Fruit fly (Drosophila melanogaster) whole organism, prepupa: Measurements from ENCODE around the gene CG46467.

ENCODE experiments used
- CG11294 ChIP-seq: fragments of 200-800 bp; sonication (Bioruptor generic); IDR thresholded peaks from 2 replicates; pipeline ENCODE4 v1.3.6; 2022; ENCODE audit warnings: missing biosample characterization, missing genetic modification characterization
- CG11762 ChIP-seq: fragments of 200-800 bp; sonication (Bioruptor generic); optimal IDR thresholded peaks from 3 replicates; lab custom pipeline; 2016; ENCODE audit warnings: missing biosample characterization, missing genetic modification characterization; ENCODE audit not compliant: insufficient read depth
- CG11902 ChIP-seq: fragments of 200-800 bp; sonication (Bioruptor generic); optimal IDR thresholded peaks from 3 replicates; lab custom pipeline; 2016; ENCODE audit warnings: missing biosample characterization, missing genetic modification characterization
- CG3032 ChIP-seq: fragments of 200-800 bp; optimal IDR thresholded peaks from 2 replicates; lab custom pipeline; 2019; ENCODE audit warnings: missing biosample characterization, mild to moderate bottlenecking, missing genetic modification characterization, moderate library complexity
- CG31627 ChIP-seq: fragments of 200-800 bp; sonication (Bioruptor generic); optimal IDR thresholded peaks from 3 replicates; lab custom pipeline; 2016; ENCODE audit warnings: missing biosample characterization, missing genetic modification characterization
- CG32006 ChIP-seq: fragments of 200-800 bp; sonication (Bioruptor generic); optimal IDR thresholded peaks from 3 replicates; lab custom pipeline; 2017; ENCODE audit warnings: missing biosample characterization, mild to moderate bottlenecking, missing genetic modification characterization
- CG4318 ChIP-seq: fragments of 200-800 bp; sonication (Bioruptor generic); optimal IDR thresholded peaks from 3 replicates; lab custom pipeline; 2017; ENCODE audit warnings: missing biosample characterization, mild to moderate bottlenecking, missing genetic modification characterization
- CG6276 ChIP-seq: fragments of 200-800 bp; sonication (Bioruptor generic); optimal IDR thresholded peaks from 2 replicates; lab custom pipeline; 2017; ENCODE audit warnings: missing biosample characterization, mild to moderate bottlenecking, missing genetic modification characterization
- CG6854 ChIP-seq: fragments of 200-800 bp; sonication (Bioruptor generic); optimal IDR thresholded peaks from 2 replicates; lab custom pipeline; 2017; ENCODE audit warnings: missing biosample characterization, mild to moderate bottlenecking, missing genetic modification characterization
- CG8119 ChIP-seq: fragments of 200-800 bp; sonication (Bioruptor generic); IDR thresholded peaks from 3 replicates; pipeline ENCODE4 v1.3.6; 2022; ENCODE audit warnings: missing biosample characterization, missing genetic modification characterization
- CG8632 ChIP-seq: fragments of 200-800 bp; sonication (Bioruptor generic); optimal IDR thresholded peaks from 3 replicates; lab custom pipeline; 2016; ENCODE audit warnings: missing biosample characterization, missing genetic modification characterization
- Eip75B ChIP-seq: fragments of 200-800 bp; sonication (Bioruptor generic); optimal IDR thresholded peaks from 3 replicates; lab custom pipeline; 2016; ENCODE audit warnings: missing biosample characterization, missing genetic modification characterization
- Eip78C ChIP-seq: fragments of 200-800 bp; sonication (Bioruptor generic); peaks from one replicate; lab custom pipeline; 2016; ENCODE audit warnings: missing biosample characterization, missing genetic modification characterization
- Eip93F ChIP-seq: fragments of 200-800 bp; sonication (Bioruptor generic); optimal IDR thresholded peaks from 2 replicates; lab custom pipeline; 2016; ENCODE audit warnings: missing biosample characterization, mild to moderate bottlenecking, missing genetic modification characterization
- Ets21C ChIP-seq: fragments of 200-800 bp; sonication (Bioruptor generic); optimal IDR thresholded peaks from 3 replicates; lab custom pipeline; 2016; ENCODE audit warnings: missing biosample characterization, missing genetic modification characterization
- Gug ChIP-seq: fragments of 200-800 bp; sonication (Bioruptor generic); IDR thresholded peaks from 2 replicates; pipeline ENCODE4 v1.3.6; 2022; ENCODE audit warnings: missing biosample characterization, missing genetic modification characterization
- Hr38 ChIP-seq: sonication (Bioruptor generic); optimal IDR thresholded peaks from 2 replicates; lab custom pipeline; 2016; ENCODE audit warnings: missing biosample characterization, missing genetic modification characterization
- Hr4 ChIP-seq: fragments of 200-800 bp; sonication (Bioruptor generic); optimal IDR thresholded peaks from 3 replicates; lab custom pipeline; 2016; ENCODE audit warnings: missing biosample characterization, missing genetic modification characterization
- Lpt ChIP-seq: fragments of 200-800 bp; sonication (Bioruptor generic); optimal IDR thresholded peaks from 3 replicates; lab custom pipeline; 2016; ENCODE audit warnings: missing biosample characterization, missing genetic modification characterization
- Met ChIP-seq: fragments of 200-800 bp; sonication (Bioruptor generic); optimal IDR thresholded peaks from 3 replicates; lab custom pipeline; 2016; ENCODE audit warnings: missing biosample characterization, missing genetic modification characterization
- OdsH ChIP-seq: fragments of 200-800 bp; sonication (Bioruptor generic); optimal IDR thresholded peaks from 3 replicates; lab custom pipeline; 2016; ENCODE audit warnings: missing biosample characterization, missing genetic modification characterization
- Sox102F ChIP-seq: fragments of 200-800 bp; sonication (Bioruptor generic); optimal IDR thresholded peaks from 2 replicates; lab custom pipeline; 2016; ENCODE audit warnings: missing biosample characterization, mild to moderate bottlenecking, missing genetic modification characterization
- Sox15 ChIP-seq: fragments of 200-800 bp; sonication (Bioruptor generic); optimal IDR thresholded peaks from 3 replicates; lab custom pipeline; 2016; ENCODE audit warnings: missing biosample characterization, missing genetic modification characterization
- achi ChIP-seq: fragments of 200-800 bp; sonication (Bioruptor generic); optimal IDR thresholded peaks from 3 replicates; lab custom pipeline; 2016; ENCODE audit warnings: missing biosample characterization, missing genetic modification characterization
- acj6 ChIP-seq: fragments of 200-800 bp; sonication (Bioruptor generic); optimal IDR thresholded peaks from 3 replicates; lab custom pipeline; 2016; ENCODE audit warnings: missing biosample characterization, missing genetic modification characterization
- cyc ChIP-seq: fragments of 200-800 bp; sonication (Bioruptor generic); optimal IDR thresholded peaks from 3 replicates; lab custom pipeline; 2016; ENCODE audit warnings: missing biosample characterization, missing genetic modification characterization
- dac ChIP-seq: fragments of 200-800 bp; sonication (Bioruptor generic); optimal IDR thresholded peaks from 2 replicates; lab custom pipeline; 2017; ENCODE audit warnings: missing biosample characterization, mild to moderate bottlenecking, missing genetic modification characterization
- dsx ChIP-seq: fragments of 200-800 bp; optimal IDR thresholded peaks from 3 replicates; lab custom pipeline; 2019; ENCODE audit warnings: missing biosample characterization, mild to moderate bottlenecking, missing genetic modification characterization, moderate library complexity; ENCODE audit not compliant: poor library complexity, severe bottlenecking
- eg ChIP-seq: fragments of 200-800 bp; sonication (Bioruptor generic); IDR thresholded peaks from 3 replicates; pipeline ENCODE4 v1.3.6; 2022; ENCODE audit warnings: missing biosample characterization, missing genetic modification characterization
- esn ChIP-seq: fragments of 200-800 bp; sonication (Bioruptor generic); optimal IDR thresholded peaks from 2 replicates; lab custom pipeline; 2016; ENCODE audit warnings: missing biosample characterization, mild to moderate bottlenecking, missing genetic modification characterization, moderate library complexity
- fd59A ChIP-seq: fragments of 200-800 bp; sonication (Bioruptor generic); optimal IDR thresholded peaks from 2 replicates; lab custom pipeline; 2017; ENCODE audit warnings: missing biosample characterization, mild to moderate bottlenecking, missing genetic modification characterization, missing genetic modification reagents
- fd85E ChIP-seq: fragments of 200-800 bp; sonication (Bioruptor generic); optimal IDR thresholded peaks from 3 replicates; lab custom pipeline; 2016; ENCODE audit warnings: missing biosample characterization, missing genetic modification characterization
- pdm3 ChIP-seq: fragments of 200-800 bp; sonication (Bioruptor generic); optimal IDR thresholded peaks from 3 replicates; lab custom pipeline; 2016; ENCODE audit warnings: missing biosample characterization, missing genetic modification characterization
- spab ChIP-seq: fragments of 200-800 bp; sonication (Bioruptor generic); optimal IDR thresholded peaks from 2 replicates; lab custom pipeline; 2017; ENCODE audit warnings: missing biosample characterization, mild to moderate bottlenecking, missing genetic modification characterization, missing genetic modification reagents
- ss ChIP-seq, 2 experiments: fragments of 200-800 bp; sonication (Bioruptor generic); optimal IDR thresholded peaks; 2 replicates in 1 of 2; 3 replicates in 1 of 2; lab custom pipeline; 2017 to 2018; ENCODE audit warnings: mild to moderate bottlenecking in 2 of 2, missing biosample characterization in 2 of 2, missing genetic modification characterization in 2 of 2, moderate library complexity in 1 of 2
- svp ChIP-seq: fragments of 200-800 bp; sonication (Bioruptor generic); peaks from one replicate; lab custom pipeline; 2016; ENCODE audit warnings: missing biosample characterization, missing genetic modification characterization
- topi ChIP-seq: fragments of 200-800 bp; sonication (Bioruptor generic); optimal IDR thresholded peaks from 3 replicates; lab custom pipeline; 2016; ENCODE audit warnings: missing biosample characterization, missing genetic modification characterization
- vri ChIP-seq: fragments of 200-800 bp; sonication (Bioruptor generic); optimal IDR thresholded peaks from 3 replicates; lab custom pipeline; 2016; ENCODE audit warnings: missing biosample characterization, mild to moderate bottlenecking, missing genetic modification characterization

CG46467 gene

DNA sequence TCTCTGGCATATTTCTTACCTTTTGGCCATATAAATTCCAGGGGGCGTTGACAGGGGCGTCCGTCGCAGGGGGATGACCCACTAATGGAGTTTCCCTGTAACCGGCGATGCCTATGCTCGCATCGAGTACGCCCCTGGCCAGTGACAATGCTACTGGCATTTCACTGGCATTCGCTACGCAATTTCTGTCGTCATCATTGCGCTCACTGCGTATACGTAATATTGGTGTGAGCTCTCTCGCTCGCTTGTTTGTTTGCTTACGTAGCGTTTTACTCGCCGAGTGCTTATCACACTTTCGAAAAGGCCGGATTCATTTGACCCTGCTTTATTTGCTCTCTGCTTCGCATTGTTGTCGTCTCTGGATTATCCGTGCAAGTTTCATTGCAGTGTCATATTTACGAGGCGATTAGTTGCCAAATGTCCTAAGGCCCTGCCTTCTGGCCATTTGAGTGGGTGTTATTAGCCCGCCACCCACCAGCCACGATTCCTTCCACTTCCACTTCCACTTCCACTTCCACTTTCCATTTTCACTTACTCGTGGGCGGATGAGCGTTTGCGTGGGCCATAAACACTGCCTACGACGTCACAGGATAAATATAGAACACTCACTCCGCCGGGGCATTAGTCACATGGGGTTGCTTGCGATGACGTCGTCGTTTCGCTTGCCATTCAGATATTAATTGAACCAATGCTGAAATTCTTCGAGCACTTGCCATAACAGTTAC, 10.1 kb downstream of the CG46467 start (continued):
- TF ChIP-seq fd85E (GFP tag; lab: Kevin White, UChicago): peak; percentile 22
- TF ChIP-seq Ets21C (GFP tag; lab: Kevin White, UChicago): peak; percentile 39
- TF ChIP-seq topi (GFP tag; lab: Kevin White, UChicago): peak; percentile 53
- no peak for TF ChIP-seq CG3032 (tag; lab: Kevin White, UChicago)
- TF ChIP-seq Eip78C: peak; percentile 74
- TF ChIP-seq spab (GFP tag; lab: Kevin White, UChicago): peak; percentile 14
- TF ChIP-seq svp: peak; percentile 96
- TF ChIP-seq CG4318 (GFP tag; lab: Kevin White, UChicago): no peak
- TF ChIP-seq Hr38 (GFP tag; lab: Kevin White, UChicago): no peak
- TF ChIP-seq CG11902 (GFP tag; lab: Kevin White, UChicago): peak; percentile 51

- TF ChIP-seq vri (peak; percentile 92), svp (peak; percentile 72), CG3032 (tag; lab: Kevin White, UChicago) (no peak)
These were observed 11.2 kb downstream of the CG46467 start for dm6 chr3R:9885464-9886340.

DNA sequence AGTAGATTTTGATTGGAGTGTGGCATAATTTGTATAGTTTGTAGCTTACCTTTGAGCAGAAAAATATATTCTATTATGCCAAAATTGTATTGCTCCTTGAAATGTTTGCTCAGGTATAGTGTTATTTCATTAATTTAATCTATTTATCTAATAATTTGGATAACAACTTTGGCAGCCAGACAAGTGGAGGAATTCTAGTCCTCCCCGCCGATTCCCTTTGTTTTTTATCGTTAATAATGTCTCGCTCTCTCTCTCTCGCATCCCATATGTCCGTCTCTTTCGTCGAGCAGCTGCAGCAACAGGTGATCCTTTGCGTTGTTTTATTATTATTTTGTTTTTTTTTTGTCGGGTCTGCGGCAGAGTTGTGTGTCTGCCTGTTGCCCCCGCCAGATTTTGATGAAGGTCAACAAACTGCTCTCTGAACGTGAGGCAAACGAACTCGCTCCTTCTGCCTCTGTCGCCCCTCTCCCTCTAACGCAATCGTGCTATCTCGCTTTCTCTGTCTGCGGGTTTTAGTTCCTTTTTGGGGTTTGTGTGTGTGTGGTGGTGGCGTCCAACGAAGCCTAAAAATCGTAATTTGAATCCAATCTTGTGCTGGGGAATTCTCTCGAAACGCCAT, 12.0 kb downstream of the CG46467 start:
- TF ChIP-seq Gug (GFP tag; lab: Robert Waterston, UW) (no peak), CG6854 (GFP tag; lab: Kevin White, UChicago) (peak; percentile 30), Met (peak; percentile 44), Eip75B (GFP tag; lab: Kevin White, UChicago) (no peak), Eip78C (peak; percentile 48), pdm3 (GFP tag; lab: Kevin White, UChicago) (no peak)

DNA sequence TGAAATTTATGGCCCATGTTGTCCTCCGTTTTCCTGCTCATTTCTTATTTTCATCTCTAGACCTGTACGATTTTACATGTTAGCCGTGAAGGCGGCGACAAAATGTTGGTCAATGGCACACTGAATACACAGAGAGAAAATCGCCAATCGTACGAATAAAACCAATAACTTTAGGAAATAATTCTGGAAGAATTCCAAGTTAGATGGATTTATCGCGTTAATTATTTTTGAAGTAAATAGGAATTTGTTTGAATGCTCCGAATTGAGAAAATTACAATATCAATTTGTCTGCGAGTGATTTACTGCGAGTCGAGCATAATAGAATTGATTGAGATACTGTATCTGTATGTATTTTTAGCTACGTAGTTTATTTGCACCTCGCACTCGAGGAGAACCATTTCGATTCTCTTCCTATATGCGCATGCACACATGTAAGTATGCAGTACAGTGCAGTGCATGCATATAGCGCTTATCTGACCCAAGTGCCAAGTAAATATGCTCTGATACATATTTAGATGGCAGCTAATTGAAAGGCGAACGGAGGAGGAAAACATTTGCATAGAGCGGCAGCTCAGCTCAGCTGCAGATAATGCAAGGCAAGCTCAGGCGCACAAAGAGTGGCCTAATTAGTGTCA, 14.3 kb downstream of the CG46467 start:
- TF ChIP-seq topi (GFP tag; lab: Kevin White, UChicago) (peak; percentile 19), CG11294 (GFP tag; lab: Robert Waterston, UW) (peak; percentile 37; the same call in 1 of the 2 replicates), dac (GFP tag; lab: Kevin White, UChicago) (no peak), Hr4 (GFP tag; lab: Kevin White, UChicago) (peak; percentile 73), Eip78C (peak; percentile 75), spab (GFP tag; lab: Kevin White, UChicago) (no peak), Eip75B (GFP tag; lab: Kevin White, UChicago) (no peak), CG11902 (GFP tag; lab: Kevin White, UChicago) (no peak), fd59A (no peak), CG11762 (GFP tag; lab: Kevin White, UChicago) (no peak), OdsH (peak; percentile 66), esn (GFP tag; lab: Kevin White, UChicago) (peak; percentile 10), Eip93F (no peak), CG8119 (peak; percentile 51; the same call in 2 of the 3 replicates), CG6276 (GFP tag; lab: Kevin White, UChicago) (peak; percentile 58), dsx (GFP tag; lab: Kevin White, UChicago) (no peak), acj6 (GFP tag; lab: Kevin White, UChicago) (peak; percentile 6), Lpt (GFP tag; lab: Kevin White, UChicago) (no peak), achi (GFP tag; lab: Kevin White, UChicago) (peak; percentile 24), eg (peak; percentile 46; the same call in 1 of the 3 replicates), CG31627 (GFP tag; lab: Kevin White, UChicago) (no peak), CG4318 (GFP tag; lab: Kevin White, UChicago) (peak; percentile 57), svp (peak; percentile 72), ss (GFP tag; optimal IDR thresholded peaks at IDR 0.05; lab: Kevin White, UChicago) (no peak), Sox15 (GFP tag; lab: Kevin White, UChicago) (no peak), Hr38 (GFP tag; lab: Kevin White, UChicago) (no peak), Met (no peak), Sox102F (GFP tag; lab: Kevin White, UChicago) (no peak), CG3032 (tag; lab: Kevin White, UChicago) (no peak), CG32006 (GFP tag; lab: Kevin White, UChicago) (peak; percentile 76), cyc (GFP tag; lab: Kevin White, UChicago) (no peak), CG6854 (GFP tag; lab: Kevin White, UChicago) (no peak), Ets21C (GFP tag; lab: Kevin White, UChicago) (no peak), CG8632 (GFP tag; lab: Kevin White, UChicago) (no peak)
